Worm (Caenorhabditis elegans) whole organism, L4/young adult: ENCODE data around the gene pgp-10.

Experiments used
- dao-5 ChIP-seq: sonication (generic microtip); optimal IDR thresholded peaks from 2 replicates; lab custom pipeline; 2016; ENCODE audit warnings: missing genotype, missing genetic modification characterization, moderate library complexity, missing compliant biosample characterization
- him-1 ChIP-seq: sonication (generic microtip); optimal IDR thresholded peaks from 2 replicates; lab custom pipeline; 2016; ENCODE audit warnings: missing genotype, missing genetic modification reagents, missing genetic modification characterization, missing compliant biosample characterization

DNA sequence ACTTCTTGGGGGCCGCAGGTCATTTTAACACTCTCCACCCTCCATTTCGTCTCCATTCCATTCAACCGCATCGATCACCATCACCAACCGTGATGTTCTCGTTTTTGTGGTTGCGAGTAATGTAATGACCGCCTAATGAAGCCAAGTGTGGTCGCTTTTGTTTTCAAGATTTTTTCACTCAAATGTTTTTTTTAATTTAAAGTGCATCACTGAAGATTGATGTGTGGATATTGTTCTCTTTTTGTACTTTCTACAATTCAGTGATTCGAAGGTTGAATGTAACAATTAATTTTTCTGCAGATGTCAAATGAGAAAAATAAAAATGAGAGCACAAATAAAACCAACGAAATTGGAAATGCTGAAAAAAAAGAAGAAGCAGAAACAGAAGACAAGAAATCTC is at the start of gene pgp-10:
- TF ChIP-seq dao-5 (tag; lab: Kevin White, UChicago), result no peak
- no peak for TF ChIP-seq him-1 (tag; lab: Kevin White, UChicago)
